Worm (Caenorhabditis elegans) whole organism, late embryonic: ENCODE data around the gene Y43F8B.20.

Experiments
- C08G9.2 ChIP-seq: sonication (generic microtip); optimal IDR thresholded peaks from 2 replicates; lab custom pipeline; 2016; ENCODE audit warnings: mild to moderate bottlenecking, missing genetic modification characterization, moderate library complexity, missing compliant biosample characterization
- C38D4.7 ChIP-seq: fragments of 200-800 bp; sonication (Bioruptor generic); optimal IDR thresholded peaks from 2 replicates; lab custom pipeline; 2018; ENCODE audit warnings: mild to moderate bottlenecking, missing genetic modification characterization, moderate library complexity, missing compliant biosample characterization
- F13H6.1 ChIP-seq: sonication (generic microtip); optimal IDR thresholded peaks from 2 replicates; lab custom pipeline; 2016; ENCODE audit warnings: missing genetic modification characterization, missing compliant biosample characterization
- K02D7.2 ChIP-seq: sonication (generic microtip); optimal IDR thresholded peaks from 2 replicates; lab custom pipeline; 2017; ENCODE audit warnings: mild to moderate bottlenecking, missing genetic modification characterization, missing compliant biosample characterization
- K09A11.1 ChIP-seq: sonication (generic microtip); optimal IDR thresholded peaks from 2 replicates; lab custom pipeline; 2017; ENCODE audit warnings: antibody characterized with exemption, mild to moderate bottlenecking, missing genetic modification characterization, missing compliant biosample characterization; ENCODE audit not compliant: insufficient read depth
- T23F11.4 ChIP-seq: fragments of 200-800 bp; sonication (Bioruptor generic); optimal IDR thresholded peaks from 2 replicates; lab custom pipeline; 2018; ENCODE audit warnings: mild to moderate bottlenecking, missing genetic modification characterization, missing compliant biosample characterization
- ahr-1 ChIP-seq: sonication (generic microtip); optimal IDR thresholded peaks from 2 replicates; lab custom pipeline; 2016; ENCODE audit warnings: missing genetic modification characterization, missing compliant biosample characterization
- ama-1 ChIP-seq: fragments of 150-350 bp; optimal IDR thresholded peaks from 2 replicates; lab custom pipeline; 2014
- ceh-14 ChIP-seq: sonication (generic microtip); optimal IDR thresholded peaks from 2 replicates; lab custom pipeline; 2016; ENCODE audit warnings: missing genotype, missing genetic modification characterization, missing compliant biosample characterization
- ceh-2 ChIP-seq: sonication (generic microtip); optimal IDR thresholded peaks from 2 replicates; lab custom pipeline; 2016; ENCODE audit warnings: missing genotype, missing genetic modification characterization, missing compliant biosample characterization
- ceh-22 ChIP-seq: sonication (generic microtip); optimal IDR thresholded peaks from 2 replicates; lab custom pipeline; 2017; ENCODE audit warnings: missing biosample characterization, missing genetic modification characterization
- ceh-24 ChIP-seq: sonication (generic microtip); optimal IDR thresholded peaks from 2 replicates; lab custom pipeline; 2016; ENCODE audit warnings: mild to moderate bottlenecking, missing genetic modification characterization, missing compliant biosample characterization
- ceh-30 ChIP-seq: fragments of 150-350 bp; optimal IDR thresholded peaks from 2 replicates; lab custom pipeline; 2014; ENCODE audit warnings: missing biosample characterization, missing genetic modification characterization
- ceh-6 ChIP-seq: fragments of 200-800 bp; sonication (Bioruptor generic); optimal IDR thresholded peaks from 2 replicates; lab custom pipeline; 2018; ENCODE audit warnings: mild to moderate bottlenecking, missing genetic modification characterization, missing compliant biosample characterization
- ceh-9 ChIP-seq: sonication (generic microtip); optimal IDR thresholded peaks from 2 replicates; lab custom pipeline; 2016; ENCODE audit warnings: mild to moderate bottlenecking, missing genetic modification characterization, inconsistent platforms, missing compliant biosample characterization
- che-1 ChIP-seq: sonication (generic microtip); optimal IDR thresholded peaks from 2 replicates; lab custom pipeline; 2016; ENCODE audit warnings: mild to moderate bottlenecking, missing genetic modification characterization, missing compliant biosample characterization
- dmd-4 ChIP-seq: sonication (generic microtip); optimal IDR thresholded peaks from 2 replicates; lab custom pipeline; 2016; ENCODE audit warnings: borderline replicate concordance, missing genetic modification characterization, missing compliant biosample characterization
- elt-2 ChIP-seq: sonication (generic microtip); optimal IDR thresholded peaks from 2 replicates; lab custom pipeline; 2016; ENCODE audit warnings: missing genetic modification reagents, missing genetic modification characterization, missing compliant biosample characterization
- elt-4 ChIP-seq: sonication (generic microtip); optimal IDR thresholded peaks from 2 replicates; lab custom pipeline; 2016; ENCODE audit warnings: missing genetic modification characterization, missing compliant biosample characterization
- eyg-1 ChIP-seq: sonication (generic microtip); optimal IDR thresholded peaks from 2 replicates; lab custom pipeline; 2016; ENCODE audit warnings: missing genotype, missing genetic modification characterization, missing compliant biosample characterization
- fax-1 ChIP-seq: sonication (generic microtip); optimal IDR thresholded peaks from 2 replicates; lab custom pipeline; 2016; ENCODE audit warnings: missing genotype, missing genetic modification characterization, missing compliant biosample characterization
- fkh-10 ChIP-seq: fragments of 150-350 bp; optimal IDR thresholded peaks from 2 replicates; lab custom pipeline; 2014; ENCODE audit warnings: missing biosample characterization, missing genetic modification reagents, missing genetic modification characterization
- fkh-6 ChIP-seq: sonication (generic microtip); optimal IDR thresholded peaks from 2 replicates; lab custom pipeline; 2016; ENCODE audit warnings: missing genetic modification characterization, missing compliant biosample characterization
- hlh-13 ChIP-seq: fragments of 200-800 bp; sonication (Bioruptor generic); optimal IDR thresholded peaks from 2 replicates; lab custom pipeline; 2018; ENCODE audit warnings: mild to moderate bottlenecking, missing genetic modification characterization, missing compliant biosample characterization
- hlh-30 ChIP-seq: sonication (generic microtip); optimal IDR thresholded peaks from 2 replicates; lab custom pipeline; 2017; ENCODE audit warnings: antibody characterized with exemption, missing genetic modification characterization, missing compliant biosample characterization; ENCODE audit not compliant: insufficient read depth
- hlh-8 ChIP-seq: sonication (generic microtip); optimal IDR thresholded peaks from 2 replicates; lab custom pipeline; 2016; ENCODE audit warnings: missing genotype, missing genetic modification characterization, missing compliant biosample characterization
- lin-11 ChIP-seq: fragments of 200-800 bp; sonication (Bioruptor generic); optimal IDR thresholded peaks from 2 replicates; lab custom pipeline; 2018; ENCODE audit warnings: mild to moderate bottlenecking, missing genetic modification characterization, missing compliant biosample characterization
- madf-2 ChIP-seq: sonication (generic microtip); optimal IDR thresholded peaks from 2 replicates; lab custom pipeline; 2017; ENCODE audit warnings: missing genetic modification characterization, missing compliant biosample characterization
- mec-3 ChIP-seq: sonication (generic microtip); optimal IDR thresholded peaks from 2 replicates; lab custom pipeline; 2016; ENCODE audit warnings: borderline replicate concordance, missing genetic modification characterization, missing compliant biosample characterization
- nhr-11 ChIP-seq: fragments of 150-350 bp; optimal IDR thresholded peaks from 2 replicates; lab custom pipeline; 2014; ENCODE audit warnings: missing biosample characterization, missing genetic modification characterization
- npax-4 ChIP-seq: sonication (generic microtip); optimal IDR thresholded peaks from 2 replicates; lab custom pipeline; 2016; ENCODE audit warnings: missing genetic modification characterization, missing compliant biosample characterization
- odd-2 ChIP-seq: sonication (generic microtip); optimal IDR thresholded peaks from 2 replicates; lab custom pipeline; 2017; ENCODE audit warnings: antibody characterized with exemption, mild to moderate bottlenecking, missing genetic modification characterization, missing compliant biosample characterization
- pag-3 ChIP-seq: sonication (generic microtip); optimal IDR thresholded peaks from 2 replicates; lab custom pipeline; 2016; ENCODE audit warnings: missing compliant biosample characterization, missing genetic modification characterization, borderline replicate concordance
- pat-9 ChIP-seq: fragments of 200-800 bp; sonication (Bioruptor generic); optimal IDR thresholded peaks from 2 replicates; lab custom pipeline; 2018; ENCODE audit warnings: mild to moderate bottlenecking, missing genetic modification characterization, moderate library complexity, missing compliant biosample characterization
- pax-1 ChIP-seq: fragments of 150-350 bp; optimal IDR thresholded peaks from 2 replicates; lab custom pipeline; 2014; ENCODE audit warnings: missing biosample characterization, missing genetic modification characterization
- pha-2 ChIP-seq: sonication (generic microtip); optimal IDR thresholded peaks from 2 replicates; lab custom pipeline; 2017; ENCODE audit warnings: mild to moderate bottlenecking, missing genetic modification characterization, missing compliant biosample characterization
- pha-4 ChIP-seq: fragments of 150-350 bp; optimal IDR thresholded peaks from 2 replicates; lab custom pipeline; 2018; ENCODE audit warnings: missing biosample characterization, missing genetic modification reagents, missing genetic modification characterization
- pqm-1 ChIP-seq: sonication (generic microtip); optimal IDR thresholded peaks from 2 replicates; lab custom pipeline; 2016; ENCODE audit warnings: missing genetic modification characterization, missing compliant biosample characterization
- sdc-2 ChIP-seq: sonication (generic microtip); optimal IDR thresholded peaks from 2 replicates; lab custom pipeline; 2016; ENCODE audit warnings: missing genotype, missing genetic modification characterization, missing compliant biosample characterization
- sox-2 ChIP-seq: fragments of 200-800 bp; sonication (Bioruptor generic); IDR thresholded peaks from 2 replicates; pipeline ENCODE4 v1.3.6; 2022; ENCODE audit warnings: missing genetic modification reagents, missing genetic modification characterization, missing compliant biosample characterization
- sox-4 ChIP-seq: sonication (generic microtip); optimal IDR thresholded peaks from 2 replicates; lab custom pipeline; 2017; ENCODE audit warnings: mild to moderate bottlenecking, missing genetic modification characterization, inconsistent platforms, missing compliant biosample characterization
- syd-9 ChIP-seq: sonication (generic microtip); optimal IDR thresholded peaks from 2 replicates; lab custom pipeline; 2016; ENCODE audit warnings: mild to moderate bottlenecking, missing genetic modification characterization, moderate library complexity, missing compliant biosample characterization
- tbx-2 ChIP-seq: sonication (generic microtip); optimal IDR thresholded peaks from 2 replicates; lab custom pipeline; 2016; ENCODE audit warnings: missing genetic modification characterization, missing compliant biosample characterization
- tbx-7 ChIP-seq: sonication (generic microtip); optimal IDR thresholded peaks from 2 replicates; lab custom pipeline; 2016; ENCODE audit warnings: missing genotype, missing genetic modification characterization, missing compliant biosample characterization
- unc-3 ChIP-seq, 2 experiments: fragments of 200-800 bp in 1 of 2; sonication (Bioruptor generic) in 1 of 2; sonication (generic microtip) in 1 of 2; conservative IDR thresholded peaks in 1 of 2; optimal IDR thresholded peaks in 1 of 2; 2 replicates each; pipeline versions ENCODE4 v1.3.6 to Lab custom; 2016 to 2022; ENCODE audit warnings: missing compliant biosample characterization in 2 of 2, missing genetic modification characterization in 2 of 2, missing genetic modification reagents in 1 of 2
- unc-42 ChIP-seq: sonication (generic microtip); optimal IDR thresholded peaks from 2 replicates; lab custom pipeline; 2016; ENCODE audit warnings: missing genotype, missing genetic modification characterization, missing compliant biosample characterization
- unc-55 ChIP-seq: sonication (generic microtip); optimal IDR thresholded peaks from 2 replicates; lab custom pipeline; 2017; ENCODE audit warnings: missing biosample characterization, missing genetic modification reagents, missing genetic modification characterization
- unc-86 ChIP-seq: sonication (generic microtip); optimal IDR thresholded peaks from 2 replicates; lab custom pipeline; 2016; ENCODE audit warnings: missing genetic modification characterization, missing compliant biosample characterization
- ztf-16 ChIP-seq: sonication (generic microtip); optimal IDR thresholded peaks from 2 replicates; lab custom pipeline; 2017; ENCODE audit warnings: missing genetic modification characterization, missing compliant biosample characterization

Gene Y43F8B.20

DNA sequence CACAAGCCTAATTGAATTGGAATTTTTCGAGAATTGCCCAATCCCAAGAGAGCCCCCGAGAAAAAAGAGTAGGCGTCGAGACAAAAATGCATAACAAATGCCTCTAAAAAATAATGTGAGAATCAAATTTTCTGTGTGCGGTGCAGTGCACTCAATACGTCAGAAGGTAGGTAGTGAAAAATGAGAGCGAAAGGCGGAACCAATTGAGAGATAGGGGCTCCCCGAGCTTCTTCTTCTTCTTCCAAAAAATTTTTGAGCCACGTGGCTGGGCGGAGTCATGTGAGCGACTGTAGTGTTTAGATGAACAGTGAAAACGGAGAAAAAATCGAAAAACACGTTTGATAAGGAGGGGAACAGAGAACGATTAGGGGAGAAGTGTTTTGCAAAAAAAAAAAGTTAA is 25.0 kb downstream of the Y43F8B.20 start:
- TF ChIP-seq unc-42 (tag; lab: Kevin White, UChicago), result peak; percentile 31
- no peak for TF ChIP-seq F13H6.1 (tag; lab: Kevin White, UChicago)

ce11 chrV:19522551-19523137 is 26.9 kb downstream of the Y43F8B.20 start:
- TF ChIP-seq C08G9.2 (tag; lab: Kevin White, UChicago) (peak; percentile 57), fkh-6 (tag; lab: Kevin White, UChicago) (no peak), pha-4 (tag; lab: Kevin White, UChicago) (no peak), unc-86 (tag; lab: Kevin White, UChicago) (no peak), ahr-1 (no peak), hlh-30 (tag; lab: Kevin White, UChicago) (peak; percentile 56), ceh-30 (tag; lab: Kevin White, UChicago) (peak; percentile 52), elt-4 (tag; lab: Kevin White, UChicago) (no peak), hlh-8 (tag; lab: Kevin White, UChicago) (peak; percentile 4), ceh-22 (tag; lab: Kevin White, UChicago) (no peak), pqm-1 (tag; lab: Kevin White, UChicago) (no peak), pag-3 (tag; lab: Kevin White, UChicago) (peak; percentile 11), sox-2 (GFP tag; lab: Robert Waterston, UW) (peak; percentile 72), ceh-9 (tag; lab: Kevin White, UChicago) (no peak), pha-2 (tag; lab: Kevin White, UChicago) (peak; percentile 90), ztf-16 (tag; lab: Kevin White, UChicago) (peak; percentile 70), fax-1 (tag; lab: Kevin White, UChicago) (no peak), ceh-14 (tag; lab: Kevin White, UChicago) (peak; percentile 58), npax-4 (tag; lab: Kevin White, UChicago) (no peak), ceh-2 (peak; percentile 43), mec-3 (no peak), ama-1 (peak; percentile 94), madf-2 (tag; lab: Kevin White, UChicago) (peak; percentile 63), syd-9 (tag; lab: Kevin White, UChicago) (peak; percentile 42), sox-4 (tag; lab: Kevin White, UChicago) (peak; percentile 21), eyg-1 (tag; lab: Kevin White, UChicago) (no peak), dmd-4 (tag; lab: Kevin White, UChicago) (peak; percentile 37), che-1 (tag; lab: Kevin White, UChicago) (peak; percentile 54), odd-2 (no peak), C38D4.7 (GFP tag; lab: Kevin White, UChicago) (peak; percentile 60), K09A11.1 (tag; lab: Kevin White, UChicago) (no peak), ceh-24 (peak; percentile 12), unc-42 (tag; lab: Kevin White, UChicago) (peak; percentile 50), hlh-13 (GFP tag; lab: Kevin White, UChicago) (peak; percentile 43), sdc-2 (tag; lab: Kevin White, UChicago) (no peak), K02D7.2 (tag; lab: Kevin White, UChicago) (peak; percentile 51), pat-9 (tag; lab: Kevin White, UChicago) (peak; percentile 48), ceh-6 (GFP tag; lab: Kevin White, UChicago) (peak; percentile 32), fkh-10 (GFP tag; lab: Kevin White, UChicago) (no peak), lin-11 (tag; lab: Kevin White, UChicago) (peak; percentile 18), unc-55 (GFP tag; lab: Kevin White, UChicago) (peak; percentile 100), elt-2 (tag; lab: Kevin White, UChicago) (peak; percentile 84), unc-3 (GFP tag; conservative IDR thresholded peaks at IDR 0.05; lab: Robert Waterston, UW) (0 out of 2 replicates have a peak, but pooled peaks have one; percentile 47), unc-3 (tag; optimal IDR thresholded peaks at IDR 0.05; lab: Kevin White, UChicago) (peak; percentile 62), T23F11.4 (GFP tag; lab: Kevin White, UChicago) (peak; percentile 70), tbx-7 (tag; lab: Kevin White, UChicago) (peak; percentile 40), tbx-2 (peak; percentile 76), pax-1 (tag; lab: Kevin White, UChicago) (peak; percentile 70), F13H6.1 (tag; lab: Kevin White, UChicago) (no peak), nhr-11 (tag; lab: Kevin White, UChicago) (no peak)
